Worm (Caenorhabditis elegans) whole organism, L1 larva: ENCODE measurements around the gene C29E4.15.

Experiments
- C16A3.4 ChIP-seq: fragments of 150-350 bp; optimal IDR thresholded peaks from 2 replicates; lab custom pipeline; 2014; ENCODE audit warnings: missing biosample characterization, missing genetic modification characterization
- C34B4.2 ChIP-seq: sonication (generic microtip); optimal IDR thresholded peaks from 2 replicates; lab custom pipeline; 2017; ENCODE audit warnings: mild to moderate bottlenecking, missing genetic modification characterization, missing compliant biosample characterization
- F16B12.6 ChIP-seq: fragments of 150-350 bp; optimal IDR thresholded peaks from 2 replicates; lab custom pipeline; 2014; ENCODE audit warnings: missing biosample characterization, missing genetic modification characterization
- Y116A8C.19 ChIP-seq: sonication (generic microtip); optimal IDR thresholded peaks from 2 replicates; lab custom pipeline; 2016; ENCODE audit warnings: missing compliant biosample characterization, missing genetic modification characterization, borderline replicate concordance
- aha-1 ChIP-seq: fragments of 150-350 bp; optimal IDR thresholded peaks from 2 replicates; lab custom pipeline; 2014; ENCODE audit warnings: missing biosample characterization, missing genetic modification characterization
- alr-1 ChIP-seq: fragments of 200-800 bp; sonication (Bioruptor generic); optimal IDR thresholded peaks from 2 replicates; lab custom pipeline; 2018; ENCODE audit warnings: borderline replicate concordance, mild to moderate bottlenecking, missing genetic modification characterization, missing compliant biosample characterization
- ama-1 ChIP-seq: fragments of 150-350 bp; optimal IDR thresholded peaks from 2 replicates; lab custom pipeline; 2014
- blmp-1 ChIP-seq: fragments of 150-350 bp; optimal IDR thresholded peaks from 2 replicates; lab custom pipeline; 2014; ENCODE audit warnings: missing biosample characterization, missing genetic modification characterization
- ceh-63 ChIP-seq: fragments of 200-800 bp; sonication (Bioruptor generic); optimal IDR thresholded peaks from 2 replicates; lab custom pipeline; 2018; ENCODE audit warnings: mild to moderate bottlenecking, missing genetic modification characterization, missing compliant biosample characterization
- ceh-8 ChIP-seq: fragments of 200-800 bp; sonication (Bioruptor generic); optimal IDR thresholded peaks from 2 replicates; lab custom pipeline; 2018; ENCODE audit warnings: mild to moderate bottlenecking, missing genetic modification characterization, moderate library complexity, missing compliant biosample characterization
- ceh-88 ChIP-seq: fragments of 200-800 bp; sonication (Bioruptor generic); IDR thresholded peaks from 2 replicates; pipeline ENCODE4 v1.3.6; 2022; ENCODE audit warnings: missing genetic modification characterization, missing compliant biosample characterization
- ceh-90 ChIP-seq: sonication (generic microtip); optimal IDR thresholded peaks from 2 replicates; lab custom pipeline; 2016; ENCODE audit warnings: missing genetic modification characterization, missing compliant biosample characterization
- ces-1 ChIP-seq: fragments of 150-350 bp; optimal IDR thresholded peaks from 2 replicates; lab custom pipeline; 2014; ENCODE audit warnings: missing biosample characterization, missing genetic modification reagents, missing genetic modification characterization
- dpl-1 ChIP-seq, 3 experiments: fragments of 150-350 bp in 2 of 3; sonication (generic microtip) in 1 of 3; optimal IDR thresholded peaks; 2 replicates each; lab custom pipeline; 2014 to 2017; ENCODE audit warnings: missing biosample characterization in 3 of 3, missing genetic modification characterization in 3 of 3, missing genetic modification reagents in 3 of 3
- efl-1 ChIP-seq, 4 experiments: fragments of 150-350 bp; optimal IDR thresholded peaks in 3 of 4; peaks in 1 of 4; 1 replicate in 1 of 4; 2 replicates in 3 of 4; lab custom pipeline; 2014; ENCODE audit warnings: missing biosample characterization in 2 of 4, missing genetic modification characterization in 2 of 4, missing genetic modification reagents in 2 of 4
- efl-3 ChIP-seq: fragments of 200-800 bp; sonication (Bioruptor generic); optimal IDR thresholded peaks from 2 replicates; lab custom pipeline; 2018; ENCODE audit warnings: mild to moderate bottlenecking, missing genetic modification characterization, missing compliant biosample characterization
- egl-13 ChIP-seq: sonication (generic microtip); optimal IDR thresholded peaks from 2 replicates; lab custom pipeline; 2016; ENCODE audit warnings: missing genotype, missing genetic modification reagents, missing genetic modification characterization, missing compliant biosample characterization
- elt-2 ChIP-seq: sonication (generic microtip); optimal IDR thresholded peaks from 2 replicates; lab custom pipeline; 2016; ENCODE audit warnings: missing genetic modification characterization, mild to moderate bottlenecking, inconsistent platforms, missing compliant biosample characterization, missing genetic modification reagents
- elt-3 ChIP-seq, 6 experiments: fragments of 150-350 bp in 1 of 6; sonication (generic microtip); optimal IDR thresholded peaks; 2 replicates each; lab custom pipeline; 2017 to 2018; ENCODE audit warnings: missing biosample characterization in 6 of 6, missing genetic modification characterization in 6 of 6, inconsistent platforms in 1 of 6
- ets-5 ChIP-seq: fragments of 200-800 bp; sonication (Bioruptor generic); IDR thresholded peaks from 2 replicates; pipeline ENCODE4 v1.3.6; 2022; ENCODE audit warnings: missing genetic modification characterization, missing compliant biosample characterization
- fkh-10 ChIP-seq: sonication (generic microtip); optimal IDR thresholded peaks from 2 replicates; lab custom pipeline; 2017; ENCODE audit warnings: missing biosample characterization, missing genetic modification reagents, missing genetic modification characterization
- fkh-4 ChIP-seq: sonication (generic microtip); optimal IDR thresholded peaks from 2 replicates; lab custom pipeline; 2016; ENCODE audit warnings: missing compliant biosample characterization, missing genetic modification characterization, borderline replicate concordance
- hlh-4 ChIP-seq: sonication (generic microtip); optimal IDR thresholded peaks from 2 replicates; lab custom pipeline; 2016; ENCODE audit warnings: mild to moderate bottlenecking, missing genetic modification characterization, missing compliant biosample characterization
- lin-13 ChIP-seq: fragments of 150-350 bp; optimal IDR thresholded peaks from 2 replicates; lab custom pipeline; 2014; ENCODE audit warnings: missing biosample characterization, missing genetic modification reagents, missing genetic modification characterization
- lin-14 ChIP-seq: fragments of 200-800 bp; sonication (Bioruptor generic); optimal IDR thresholded peaks from 2 replicates; lab custom pipeline; 2018; ENCODE audit warnings: mild to moderate bottlenecking, missing genetic modification characterization, moderate library complexity, missing compliant biosample characterization
- lin-35 ChIP-seq, 2 experiments: fragments of 150-350 bp; optimal IDR thresholded peaks; 2 replicates each; lab custom pipeline; 2014; ENCODE audit warnings: missing biosample characterization in 2 of 2, missing genetic modification characterization in 2 of 2, missing genetic modification reagents in 2 of 2
- lsy-2 ChIP-seq, 2 experiments: fragments of 150-350 bp; optimal IDR thresholded peaks; 2 replicates each; lab custom pipeline; 2014; ENCODE audit warnings: missing biosample characterization in 2 of 2, missing genetic modification characterization in 2 of 2
- mdl-1 ChIP-seq, 2 experiments: fragments of 150-350 bp; optimal IDR thresholded peaks; 2 replicates each; lab custom pipeline; 2014 to 2017; ENCODE audit warnings: missing biosample characterization in 2 of 2, missing genetic modification characterization in 2 of 2, inconsistent platforms in 1 of 2
- mef-2 ChIP-seq: fragments of 150-350 bp; optimal IDR thresholded peaks from 2 replicates; lab custom pipeline; 2014; ENCODE audit warnings: missing biosample characterization, missing genetic modification characterization
- mep-1 ChIP-seq: fragments of 150-350 bp; optimal IDR thresholded peaks from 2 replicates; lab custom pipeline; 2014; ENCODE audit warnings: missing biosample characterization, missing genetic modification characterization
- nhr-11 ChIP-seq: fragments of 150-350 bp; optimal IDR thresholded peaks from 2 replicates; lab custom pipeline; 2014; ENCODE audit warnings: missing biosample characterization, missing genetic modification characterization
- nhr-19 ChIP-seq: fragments of 200-800 bp; sonication (Bioruptor generic); conservative IDR thresholded peaks from 2 replicates; pipeline ENCODE4 v1.3.6; 2022; ENCODE audit warnings: missing genetic modification characterization, missing compliant biosample characterization
- nhr-20 ChIP-seq: sonication (generic microtip); optimal IDR thresholded peaks from 2 replicates; lab custom pipeline; 2016; ENCODE audit warnings: mild to moderate bottlenecking, missing genetic modification characterization, missing compliant biosample characterization
- nhr-71 ChIP-seq: sonication (generic microtip); optimal IDR thresholded peaks from 2 replicates; lab custom pipeline; 2016; ENCODE audit warnings: mild to moderate bottlenecking, missing genetic modification characterization, moderate library complexity, missing compliant biosample characterization
- nhr-76 ChIP-seq: sonication (generic microtip); optimal IDR thresholded peaks from 2 replicates; lab custom pipeline; 2017; ENCODE audit warnings: missing biosample characterization, missing genetic modification characterization
- nhr-85 ChIP-seq: sonication (generic microtip); peaks from one replicate; lab custom pipeline; 2016; ENCODE audit warnings: missing genetic modification characterization, inconsistent platforms, missing compliant biosample characterization
- pax-3 ChIP-seq: fragments of 200-800 bp; sonication (Bioruptor generic); optimal IDR thresholded peaks from 2 replicates; lab custom pipeline; 2018; ENCODE audit warnings: mild to moderate bottlenecking, missing genetic modification characterization, moderate library complexity, missing compliant biosample characterization
- pqm-1 ChIP-seq: sonication (generic microtip); optimal IDR thresholded peaks from 3 replicates; lab custom pipeline; 2017; ENCODE audit warnings: missing biosample characterization, missing genetic modification characterization
- snpc-4 ChIP-seq: fragments of 150-350 bp; optimal IDR thresholded peaks from 2 replicates; lab custom pipeline; 2014; ENCODE audit warnings: missing biosample characterization, missing genetic modification characterization
- snu-23 ChIP-seq: sonication (generic microtip); optimal IDR thresholded peaks from 2 replicates; lab custom pipeline; 2016; ENCODE audit warnings: missing genetic modification characterization, missing compliant biosample characterization
- sox-4 ChIP-seq: sonication (generic microtip); optimal IDR thresholded peaks from 2 replicates; lab custom pipeline; 2016; ENCODE audit warnings: missing genetic modification characterization, missing compliant biosample characterization
- swsn-7 ChIP-seq: sonication (generic microtip); optimal IDR thresholded peaks from 2 replicates; lab custom pipeline; 2016; ENCODE audit warnings: missing genetic modification characterization, missing compliant biosample characterization
- tbx-2 ChIP-seq: sonication (generic microtip); optimal IDR thresholded peaks from 2 replicates; lab custom pipeline; 2016; ENCODE audit warnings: missing genetic modification characterization, missing compliant biosample characterization
- tlp-1 ChIP-seq: fragments of 150-350 bp; optimal IDR thresholded peaks from 2 replicates; lab custom pipeline; 2014; ENCODE audit warnings: missing biosample characterization, missing genetic modification characterization
- unc-130 ChIP-seq: fragments of 150-350 bp; optimal IDR thresholded peaks from 2 replicates; lab custom pipeline; 2017; ENCODE audit warnings: missing biosample characterization, missing genetic modification characterization, inconsistent platforms
- unc-62 ChIP-seq: fragments of 150-350 bp; optimal IDR thresholded peaks from 2 replicates; lab custom pipeline; 2014; ENCODE audit warnings: missing biosample characterization, missing genetic modification reagents, missing genetic modification characterization
- unc-86 ChIP-seq: sonication (generic microtip); optimal IDR thresholded peaks from 2 replicates; lab custom pipeline; 2016; ENCODE audit warnings: missing genetic modification characterization, missing compliant biosample characterization
- vab-15 ChIP-seq: sonication (generic microtip); optimal IDR thresholded peaks from 2 replicates; lab custom pipeline; 2017; ENCODE audit warnings: missing genotype, mild to moderate bottlenecking, missing genetic modification characterization, missing compliant biosample characterization
- xbp-1 ChIP-seq: sonication (generic microtip); optimal IDR thresholded peaks from 2 replicates; lab custom pipeline; 2016; ENCODE audit warnings: missing genetic modification characterization, missing compliant biosample characterization
- zag-1 ChIP-seq: fragments of 150-350 bp; optimal IDR thresholded peaks from 2 replicates; lab custom pipeline; 2014; ENCODE audit warnings: missing biosample characterization, missing genetic modification characterization
- ztf-11 ChIP-seq, 2 experiments: sonication (generic microtip); optimal IDR thresholded peaks; 2 replicates each; lab custom pipeline; 2016 to 2017; ENCODE audit warnings: missing genetic modification characterization in 2 of 2, missing biosample characterization in 1 of 2, missing compliant biosample characterization in 1 of 2
- ztf-4 ChIP-seq: fragments of 150-350 bp; optimal IDR thresholded peaks from 2 replicates; lab custom pipeline; 2014; ENCODE audit warnings: missing biosample characterization, missing genetic modification characterization

The C29E4.15 gene

ce11 chrIII:7973968-7974607 lies 21.7 kb downstream of the C29E4.15 start:
- TF ChIP-seq ceh-8 (GFP tag; lab: Kevin White, UChicago), result no peak
- peak; percentile 70 for TF ChIP-seq nhr-85 (tag; lab: Kevin White, UChicago)
- peak in 1 of 2 experiments; percentile 39 for TF ChIP-seq lin-35 (GFP tag; optimal IDR thresholded peaks at IDR 0.05; lab: Kevin White, UChicago)
- no peak for TF ChIP-seq snpc-4 (tag; lab: Kevin White, UChicago)
- no peak for TF ChIP-seq ztf-11 (tag; optimal IDR thresholded peaks at IDR 0.05; lab: Kevin White, UChicago)
- no peak for TF ChIP-seq nhr-76 (tag; lab: Kevin White, UChicago)
- TF ChIP-seq nhr-11 (tag; lab: Kevin White, UChicago), result no peak
- TF ChIP-seq mef-2 (tag; lab: Kevin White, UChicago), result no peak
- peak; percentile 16 for TF ChIP-seq C16A3.4 (tag; lab: Kevin White, UChicago)
- TF ChIP-seq nhr-19 (GFP tag; lab: Robert Waterston, UW), result peak; percentile 69
- peak; percentile 34 for TF ChIP-seq ztf-4
- peak; percentile 50 for TF ChIP-seq snu-23 (GFP tag; lab: Kevin White, UChicago)
- peak; percentile 4 for TF ChIP-seq xbp-1
- TF ChIP-seq tbx-2 (tag; lab: Kevin White, UChicago), result peak; percentile 44
- no peak for TF ChIP-seq lin-13 (GFP tag; lab: Kevin White, UChicago)
- peak in 3 of 6 experiments; percentile 8 to 40 (median 8) for TF ChIP-seq elt-3 (tag; optimal IDR thresholded peaks at IDR 0.05; lab: Kevin White, UChicago)
- no peak for TF ChIP-seq tlp-1 (tag; lab: Kevin White, UChicago)
- no peak for TF ChIP-seq ceh-63
- TF ChIP-seq lsy-2 (tag; optimal IDR thresholded peaks at IDR 0.05; lab: Kevin White, UChicago), result peak in 1 of 2 experiments; percentile 19
- no peak for TF ChIP-seq unc-62
- TF ChIP-seq nhr-71 (tag; lab: Kevin White, UChicago), result peak; percentile 56
- TF ChIP-seq ama-1, result peak; percentile 27
- TF ChIP-seq nhr-20 (tag; lab: Kevin White, UChicago), result peak; percentile 68
- TF ChIP-seq dpl-1 (GFP tag; optimal IDR thresholded peaks at IDR 0.05; lab: Kevin White, UChicago), result peak in 2 of 3 experiments; percentile 13 to 19
- TF ChIP-seq blmp-1 (tag; lab: Kevin White, UChicago), result peak; percentile 58
- TF ChIP-seq ets-5 (GFP tag; lab: Robert Waterston, UW), result no peak
- no peak for TF ChIP-seq F16B12.6
- no peak for TF ChIP-seq ceh-90 (tag; lab: Kevin White, UChicago)
- no peak for TF ChIP-seq aha-1
- TF ChIP-seq zag-1 (tag; lab: Kevin White, UChicago), result no peak
- no peak for TF ChIP-seq egl-13 (tag; lab: Kevin White, UChicago)
- TF ChIP-seq mep-1 (tag; lab: Kevin White, UChicago), result no peak
- TF ChIP-seq unc-86 (tag; lab: Kevin White, UChicago), result no peak
- no peak for TF ChIP-seq sox-4
- TF ChIP-seq mdl-1 (tag; optimal IDR thresholded peaks at IDR 0.05; lab: Kevin White, UChicago), result peak in 1 of 2 experiments; percentile 3
- TF ChIP-seq swsn-7, result no peak
- no peak for TF ChIP-seq hlh-4 (tag; lab: Kevin White, UChicago)
- TF ChIP-seq lin-14 (GFP tag; lab: Kevin White, UChicago), result peak; percentile 57
- no peak for TF ChIP-seq vab-15 (tag; lab: Kevin White, UChicago)
- TF ChIP-seq efl-1 (optimal IDR thresholded peaks at IDR 0.05; lab: Kevin White, UChicago), result no peak
- peak in 1 of 2 experiments; percentile 82 for TF ChIP-seq efl-1 (GFP tag; optimal IDR thresholded peaks at IDR 0.05 in 1 of 2; lab: Kevin White, UChicago)
- TF ChIP-seq Y116A8C.19, result no peak
- TF ChIP-seq unc-130 (tag; lab: Kevin White, UChicago), result no peak
- no peak for TF ChIP-seq efl-3 (GFP tag; lab: Kevin White, UChicago)
- TF ChIP-seq ceh-88 (GFP tag; lab: Robert Waterston, UW), result no peak
- TF ChIP-seq alr-1 (tag; lab: Kevin White, UChicago), result no peak
- TF ChIP-seq fkh-10 (GFP tag; lab: Kevin White, UChicago), result no peak
- TF ChIP-seq C34B4.2, result no peak
- peak; percentile 34 for TF ChIP-seq elt-2 (tag; lab: Kevin White, UChicago)
- no peak for TF ChIP-seq fkh-4 (tag; lab: Kevin White, UChicago)
- TF ChIP-seq ces-1 (GFP tag; lab: Kevin White, UChicago), result no peak
- no peak for TF ChIP-seq pax-3 (tag; lab: Kevin White, UChicago)
- TF ChIP-seq pqm-1 (tag; lab: Kevin White, UChicago), result no peak
